Worm (Caenorhabditis elegans) whole organism, L4/young adult: ENCODE data around the gene ruvb-1.

Experiments
- W03F9.2 ChIP-seq: fragments of 150-350 bp; optimal IDR thresholded peaks from 2 replicates; lab custom pipeline; 2014; ENCODE audit warnings: missing biosample characterization, missing genetic modification characterization
- him-1 ChIP-seq: sonication (generic microtip); optimal IDR thresholded peaks from 2 replicates; lab custom pipeline; 2016; ENCODE audit warnings: missing genotype, missing genetic modification reagents, missing genetic modification characterization, missing compliant biosample characterization

ce11 chrV:9958231-9958630 lies 22.4 kb downstream of the ruvb-1 start, which contains the start of gene anmt-3:
- no peak for TF ChIP-seq him-1 (tag; lab: Kevin White, UChicago)
- TF ChIP-seq W03F9.2, result no peak
